Worm (Caenorhabditis elegans): ENCODE data around the gene F19B10.5.

DNA sequence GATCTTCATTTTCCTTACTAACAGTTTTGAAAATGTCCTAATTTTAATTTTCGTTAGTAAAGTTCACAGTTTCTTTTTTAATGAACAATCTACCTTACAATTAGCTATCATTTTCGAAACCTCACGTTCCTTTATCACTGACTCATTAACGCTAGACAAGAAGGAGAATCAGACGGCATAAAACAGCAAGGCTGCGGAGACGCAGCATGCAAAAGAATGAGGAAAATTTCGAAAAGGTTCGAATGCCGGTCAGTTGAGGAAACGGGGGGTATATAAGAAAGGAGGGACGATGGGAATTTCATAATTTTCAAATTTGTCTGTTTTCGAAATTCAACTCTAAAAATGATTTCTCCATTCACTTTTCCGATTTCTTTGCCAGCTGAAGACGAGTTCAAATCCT is 6.5 kb downstream of the F19B10.5 start, which contains the start of gene F19B10.13:
- TF ChIP-seq dao-5 (tag; optimal IDR thresholded peaks at IDR 0.05) (no peak), him-1 (tag; optimal IDR thresholded peaks at IDR 0.05) (no peak), W03F9.2 (tag; optimal IDR thresholded peaks at IDR 0.05) (no peak)

All from whole organism, L4/young adult.